Fruit fly (Drosophila melanogaster) whole organism, embryonic: ENCODE data around the gene Btnd.

Experiments used
- Awh ChIP-seq: fragments of 200-800 bp; sonication (Bioruptor generic); IDR thresholded peaks from 2 replicates; pipeline ENCODE4, ENCODE4 v1.3.6; 2022; ENCODE audit warnings: missing biosample characterization, missing genetic modification characterization
- CG10431 ChIP-seq: fragments of 200-800 bp; sonication (Bioruptor generic); optimal IDR thresholded peaks from 3 replicates; lab custom pipeline; 2018; ENCODE audit warnings: missing biosample characterization, mild to moderate bottlenecking, missing genetic modification characterization
- CG10462 ChIP-seq: fragments of 200-800 bp; sonication (Bioruptor generic); optimal IDR thresholded peaks from 2 replicates; lab custom pipeline; 2016; ENCODE audit warnings: missing biosample characterization, missing genetic modification characterization
- CG11093 ChIP-seq: fragments of 200-800 bp; sonication (Bioruptor generic); IDR thresholded peaks from 3 replicates; pipeline ENCODE4 v1.3.6; 2022; ENCODE audit warnings: missing biosample characterization, missing genetic modification characterization
- CG11456 ChIP-seq: fragments of 200-800 bp; sonication (Bioruptor generic); IDR thresholded peaks from 3 replicates; pipeline ENCODE4 v1.3.6; 2022; ENCODE audit warnings: missing biosample characterization, missing genetic modification characterization
- CG15269 ChIP-seq: fragments of 200-800 bp; sonication (Bioruptor generic); optimal IDR thresholded peaks from 2 replicates; lab custom pipeline; 2018; ENCODE audit warnings: missing biosample characterization, mild to moderate bottlenecking, missing genetic modification characterization, moderate library complexity
- CG4617 ChIP-seq: fragments of 200-800 bp; sonication (Bioruptor generic); optimal IDR thresholded peaks from 3 replicates; lab custom pipeline; 2016; ENCODE audit warnings: missing biosample characterization, missing genetic modification characterization, borderline replicate concordance
- CG4854 ChIP-seq: fragments of 200-800 bp; sonication (Bioruptor generic); optimal IDR thresholded peaks from 2 replicates; lab custom pipeline; 2016; ENCODE audit warnings: missing biosample characterization, missing genetic modification characterization, inconsistent platforms
- CG5245 ChIP-seq: fragments of 200-800 bp; sonication (Bioruptor generic); optimal IDR thresholded peaks from 3 replicates; lab custom pipeline; 2016; ENCODE audit warnings: missing biosample characterization, missing genetic modification characterization
- CG6272 ChIP-seq: fragments of 200-800 bp; sonication (Bioruptor generic); IDR thresholded peaks from 2 replicates; pipeline ENCODE4 v1.3.6; 2022; ENCODE audit warnings: missing biosample characterization, missing genetic modification characterization
- CG7839 ChIP-seq: fragments of 200-800 bp; sonication (Bioruptor generic); optimal IDR thresholded peaks from 3 replicates; lab custom pipeline; 2018; ENCODE audit warnings: missing biosample characterization, mild to moderate bottlenecking, missing genetic modification characterization, moderate library complexity
- CrebB ChIP-seq: fragments of 200-800 bp; sonication (Bioruptor generic); optimal IDR thresholded peaks from 3 replicates; lab custom pipeline; 2018; ENCODE audit warnings: missing biosample characterization, mild to moderate bottlenecking, missing genetic modification characterization
- D ChIP-seq, 2 experiments: fragments of 200-800 bp in 1 of 2; fragments of >200 bp in 1 of 2; sonication (Bioruptor generic) in 1 of 2; optimal IDR thresholded peaks; 2 replicates in 1 of 2; 3 replicates in 1 of 2; lab custom pipeline; 2017; ENCODE audit warnings: mild to moderate bottlenecking in 1 of 2, missing biosample characterization in 1 of 2, missing genetic modification characterization in 1 of 2, missing genetic modification reagents in 1 of 2
- Dbx ChIP-seq: fragments of 200-800 bp; sonication (Bioruptor generic); IDR thresholded peaks from 3 replicates; pipeline ENCODE4 v1.3.6; 2022; ENCODE audit warnings: missing biosample characterization, missing genetic modification characterization
- Deaf1 ChIP-seq: fragments of 200-800 bp; optimal IDR thresholded peaks from 3 replicates; lab custom pipeline; 2019; ENCODE audit warnings: missing biosample characterization, mild to moderate bottlenecking, missing genetic modification characterization, moderate library complexity
- Dip2 ChIP-seq: fragments of 200-800 bp; sonication (Bioruptor generic); IDR thresholded peaks from 2 replicates; pipeline ENCODE4 v1.3.6; 2022; ENCODE audit warnings: missing biosample characterization, missing genetic modification characterization
- Elba2 ChIP-seq: fragments of 200-800 bp; sonication (Bioruptor generic); optimal IDR thresholded peaks from 3 replicates; lab custom pipeline; 2016; ENCODE audit warnings: missing biosample characterization, missing genetic modification characterization
- Fer1 ChIP-seq: fragments of 200-800 bp; sonication (Bioruptor generic); optimal IDR thresholded peaks from 2 replicates; lab custom pipeline; 2017; ENCODE audit warnings: missing biosample characterization, mild to moderate bottlenecking, missing genetic modification characterization
- H15 ChIP-seq: fragments of 200-800 bp; sonication (Bioruptor generic); IDR thresholded peaks from 3 replicates; pipeline ENCODE4 v1.3.6; 2022; ENCODE audit warnings: missing biosample characterization, missing genetic modification characterization
- HLH54F ChIP-seq: fragments of 200-800 bp; sonication (Bioruptor generic); optimal IDR thresholded peaks from 3 replicates; lab custom pipeline; 2016; ENCODE audit warnings: missing biosample characterization, missing genetic modification characterization
- Hmr ChIP-seq: fragments of 200-800 bp; sonication (Bioruptor generic); optimal IDR thresholded peaks from 3 replicates; lab custom pipeline; 2017; ENCODE audit warnings: mild to moderate bottlenecking, missing biosample characterization, missing genetic modification reagents, missing genetic modification characterization
- Hr39 ChIP-seq: fragments of >200 bp; optimal IDR thresholded peaks from 2 replicates; lab custom pipeline; 2017
- Nf-YA ChIP-seq: fragments of 200-800 bp; sonication (Bioruptor generic); IDR thresholded peaks from 2 replicates; pipeline ENCODE4 v1.3.6; 2022; ENCODE audit warnings: missing biosample characterization, missing genetic modification characterization
- Side ChIP-seq: fragments of 200-800 bp; sonication (Bioruptor generic); optimal IDR thresholded peaks from 2 replicates; lab custom pipeline; 2016; ENCODE audit warnings: missing biosample characterization, missing genetic modification characterization
- Six4 ChIP-seq: fragments of 200-800 bp; sonication (Bioruptor generic); optimal IDR thresholded peaks from 2 replicates; lab custom pipeline; 2016; ENCODE audit warnings: missing biosample characterization, missing genetic modification characterization
- Sox102F ChIP-seq: fragments of 200-800 bp; sonication (Bioruptor generic); optimal IDR thresholded peaks from 2 replicates; lab custom pipeline; 2018; ENCODE audit warnings: missing biosample characterization, mild to moderate bottlenecking, missing genetic modification characterization, moderate library complexity
- Sry-β ChIP-seq: fragments of 200-800 bp; sonication (Bioruptor generic); optimal IDR thresholded peaks from 2 replicates; lab custom pipeline; 2018; ENCODE audit warnings: missing biosample characterization, mild to moderate bottlenecking, missing genetic modification characterization, moderate library complexity
- YL-1 ChIP-seq: fragments of 200-800 bp; sonication (Bioruptor generic); optimal IDR thresholded peaks from 3 replicates; lab custom pipeline; 2017; ENCODE audit warnings: missing biosample characterization, mild to moderate bottlenecking, missing genetic modification characterization
- ara ChIP-seq: fragments of 200-800 bp; sonication (Bioruptor generic); IDR thresholded peaks from 2 replicates; pipeline ENCODE4 v1.3.6; 2022; ENCODE audit warnings: missing biosample characterization, missing genetic modification characterization
- ash1 ChIP-seq: fragments of 200-800 bp; sonication (Bioruptor generic); optimal IDR thresholded peaks from 2 replicates; lab custom pipeline; 2018; ENCODE audit warnings: missing biosample characterization, mild to moderate bottlenecking, missing genetic modification characterization
- btn ChIP-seq: fragments of 200-800 bp; sonication (Bioruptor generic); optimal IDR thresholded peaks from 2 replicates; lab custom pipeline; 2016; ENCODE audit warnings: missing biosample characterization, missing genetic modification characterization
- cas ChIP-seq: fragments of 200-800 bp; sonication (Bioruptor generic); IDR thresholded peaks from 2 replicates; pipeline ENCODE4 v1.3.6; 2022; ENCODE audit warnings: missing biosample characterization, missing genetic modification characterization
- caup ChIP-seq: fragments of 200-800 bp; sonication (Bioruptor generic); optimal IDR thresholded peaks from 3 replicates; lab custom pipeline; 2017; ENCODE audit warnings: missing biosample characterization, mild to moderate bottlenecking, missing genetic modification characterization, moderate library complexity; ENCODE audit not compliant: severe bottlenecking
- chinmo ChIP-seq: fragments of 200-800 bp; sonication (Bioruptor generic); IDR thresholded peaks from 4 replicates; pipeline ENCODE4 v1.3.6; 2022; ENCODE audit warnings: missing biosample characterization, missing genetic modification characterization; ENCODE audit not compliant: partially characterized antibody
- crp ChIP-seq, 2 experiments: fragments of 200-800 bp; sonication (Bioruptor generic); optimal IDR thresholded peaks; 2 replicates in 1 of 2; 3 replicates in 1 of 2; lab custom pipeline; 2017; ENCODE audit warnings: missing biosample characterization in 2 of 2, missing genetic modification characterization in 2 of 2, mild to moderate bottlenecking in 1 of 2, moderate library complexity in 1 of 2
- grn ChIP-seq: fragments of 200-800 bp; sonication (Bioruptor generic); optimal IDR thresholded peaks from 3 replicates; lab custom pipeline; 2017; ENCODE audit warnings: missing biosample characterization, missing genetic modification characterization
- hkb ChIP-seq, 2 experiments: fragments of 200-800 bp in 1 of 2; fragments of >200 bp in 1 of 2; sonication (Bioruptor generic) in 1 of 2; IDR thresholded peaks in 1 of 2; optimal IDR thresholded peaks in 1 of 2; 2 replicates each; pipeline versions ENCODE4 v1.3.6 to Lab custom; 2017 to 2022; ENCODE audit warnings: missing biosample characterization in 1 of 2, missing genetic modification characterization in 1 of 2
- ind ChIP-seq: fragments of 200-800 bp; sonication (Bioruptor generic); optimal IDR thresholded peaks from 3 replicates; lab custom pipeline; 2016; ENCODE audit warnings: missing biosample characterization, missing genetic modification characterization
- ken ChIP-seq: fragments of 200-800 bp; sonication (Bioruptor generic); IDR thresholded peaks from 3 replicates; pipeline ENCODE4 v1.3.6; 2022; ENCODE audit warnings: missing biosample characterization, missing genetic modification characterization
- luna ChIP-seq: fragments of 200-800 bp; sonication (Bioruptor generic); optimal IDR thresholded peaks from 2 replicates; lab custom pipeline; 2016; ENCODE audit warnings: missing biosample characterization, missing genetic modification characterization
- maf-S ChIP-seq: fragments of 200-800 bp; sonication (Bioruptor generic); optimal IDR thresholded peaks from 2 replicates; lab custom pipeline; 2016; ENCODE audit warnings: missing biosample characterization, missing genetic modification characterization
- pan ChIP-seq, 4 experiments: fragments of >200 bp in 3 of 4; fragments of 200-800 bp in 1 of 4; sonication (Bioruptor generic) in 1 of 4; optimal IDR thresholded peaks in 3 of 4; IDR thresholded peaks in 1 of 4; 2 replicates each; pipeline versions ENCODE4 v1.3.6 to Lab custom; 2017 to 2022; ENCODE audit warnings: missing biosample characterization in 2 of 4, missing genetic modification characterization in 2 of 4, mixed read lengths in 1 of 4
- seq ChIP-seq: fragments of 200-800 bp; sonication (Bioruptor generic); IDR thresholded peaks from 2 replicates; pipeline ENCODE4 v1.3.6; 2022; ENCODE audit warnings: missing biosample characterization, missing genetic modification characterization
- shn ChIP-seq: fragments of 200-800 bp; sonication (Bioruptor generic); optimal IDR thresholded peaks from 3 replicates; lab custom pipeline; 2016; ENCODE audit warnings: missing biosample characterization, missing genetic modification characterization
- sisA ChIP-seq: fragments of 200-800 bp; sonication (Bioruptor generic); IDR thresholded peaks from 2 replicates; pipeline ENCODE4 v1.3.6; 2022; ENCODE audit warnings: missing biosample characterization, missing genetic modification characterization
- tgo ChIP-seq: fragments of 200-800 bp; sonication (Bioruptor generic); IDR thresholded peaks from 3 replicates; pipeline ENCODE4 v1.3.6; 2022; ENCODE audit warnings: missing biosample characterization, missing genetic modification characterization
- unc-4 ChIP-seq: fragments of 200-800 bp; sonication (Bioruptor generic); IDR thresholded peaks from 2 replicates; pipeline ENCODE4 v1.3.6; 2022; ENCODE audit warnings: missing biosample characterization, missing genetic modification characterization; ENCODE audit not compliant: partially characterized antibody

Gene Btnd

dm6 chrX:6224225-6225190, 5.4 kb upstream of the Btnd start, which contains the start of gene sqh (continued):
- peak; percentile 84 for TF ChIP-seq caup (GFP tag; lab: Kevin White, UChicago)
- TF ChIP-seq Dbx (GFP tag; lab: Robert Waterston, UW), result peak; percentile 92
- TF ChIP-seq H15 (GFP tag; lab: Robert Waterston, UW), result peak; percentile 78
- peak; percentile 54 for TF ChIP-seq YL-1 (GFP tag; lab: Kevin White, UChicago)
- peak; percentile 89 for TF ChIP-seq CG11456
- peak; percentile 86 for TF ChIP-seq Sox102F (GFP tag; lab: Kevin White, UChicago)
- peak in 1 of 2 experiments; percentile 48 for TF ChIP-seq crp (GFP tag; optimal IDR thresholded peaks at IDR 0.05; lab: Kevin White, UChicago)
- TF ChIP-seq CG6272, result peak; percentile 87
- peak; percentile 36 for TF ChIP-seq shn (GFP tag; lab: Kevin White, UChicago)
- TF ChIP-seq Fer1 (GFP tag; lab: Kevin White, UChicago), result peak; percentile 91
- TF ChIP-seq Nf-YA (GFP tag; lab: Robert Waterston, UW), result peak; percentile 79
- TF ChIP-seq ash1 (GFP tag; lab: Kevin White, UChicago), result no peak
- peak; percentile 77; the same call in 1 of the 4 replicates for TF ChIP-seq chinmo (GFP tag; lab: Robert Waterston, UW)
- peak; percentile 56 for TF ChIP-seq HLH54F
- TF ChIP-seq CG7839 (tag; lab: Kevin White, UChicago), result peak; percentile 92
- TF ChIP-seq CG10462 (GFP tag; lab: Kevin White, UChicago), result peak; percentile 52
- peak; percentile 93 for TF ChIP-seq CG15269 (tag; lab: Kevin White, UChicago)
- TF ChIP-seq CG4617 (GFP tag; lab: Kevin White, UChicago), result peak; percentile 26
- peak; percentile 90 for TF ChIP-seq CG11093 (GFP tag; lab: Robert Waterston, UW)
- TF ChIP-seq pan (optimal IDR thresholded peaks at IDR 0.05; lab: Kevin White, UChicago), result no peak
- peak in 1 of 2 experiments; percentile 87 for TF ChIP-seq pan (GFP tag; optimal IDR thresholded peaks at IDR 0.05 in 1 of 2, IDR thresholded peaks at IDR 0.05 in 1 of 2)
- peak; percentile 58 for TF ChIP-seq CG5245 (GFP tag; lab: Kevin White, UChicago)
- TF ChIP-seq btn, result no peak
- peak; percentile 91 for TF ChIP-seq tgo
- TF ChIP-seq CG10431, result peak; percentile 75
- peak; percentile 46 for TF ChIP-seq CG4854
- TF ChIP-seq Side, result no peak
- peak; percentile 86 for TF ChIP-seq ara (GFP tag; lab: Robert Waterston, UW)
- TF ChIP-seq Elba2 (GFP tag; lab: Kevin White, UChicago), result no peak
- peak; percentile 48; the same call in 1 of the 2 replicates for TF ChIP-seq Dip2 (GFP tag; lab: Robert Waterston, UW)
- peak; percentile 22 for TF ChIP-seq grn
- TF ChIP-seq unc-4, result no peak
- TF ChIP-seq seq (GFP tag; lab: Robert Waterston, UW), result peak; percentile 92
- TF ChIP-seq Six4 (GFP tag; lab: Kevin White, UChicago), result peak; percentile 56
- no peak for TF ChIP-seq Hr39 (lab: Kevin White, UChicago)
- TF ChIP-seq Deaf1 (tag; lab: Kevin White, UChicago), result peak; percentile 55
- peak; percentile 76 for TF ChIP-seq Awh (GFP tag; lab: Robert Waterston, UW)
- TF ChIP-seq CrebB, result peak; percentile 83
- TF ChIP-seq luna, result no peak
- no peak for TF ChIP-seq maf-S (GFP tag; lab: Kevin White, UChicago)
- TF ChIP-seq cas (GFP tag; lab: Robert Waterston, UW), result peak; percentile 55; the same call in 1 of the 2 replicates
- TF ChIP-seq ind (GFP tag; lab: Kevin White, UChicago), result peak; percentile 82
- TF ChIP-seq hkb (optimal IDR thresholded peaks at IDR 0.05; lab: Kevin White, UChicago), result no peak
- TF ChIP-seq hkb (GFP tag; IDR thresholded peaks at IDR 0.05; lab: Robert Waterston, UW), result peak; percentile 92; the same call in 1 of the 2 replicates
- peak; percentile 84 for TF ChIP-seq sisA
- TF ChIP-seq ken, result peak; percentile 92
- TF ChIP-seq Hmr, result peak; percentile 91
- TF ChIP-seq D (optimal IDR thresholded peaks at IDR 0.05; lab: Kevin White, UChicago), result no peak
- TF ChIP-seq D (GFP tag; optimal IDR thresholded peaks at IDR 0.05; lab: Kevin White, UChicago), result peak; percentile 82
- TF ChIP-seq Sry-β, result peak; percentile 28
